Worm (Caenorhabditis elegans): ENCODE data around the gene Y61A9LA.4.

Y61A9LA.4 gene

ce11 chrV:4569999-4570627, 9.6 kb downstream of the Y61A9LA.4 start, which contains the start of gene sut-2:
sut-2 (minus strand) TSS chrV:4570049.
- TF ChIP-seq ceh-82 (tag; optimal IDR thresholded peaks at IDR 0.05) (peak in 1 of 3 experiments; percentile 8), unc-98 (GFP tag; IDR thresholded peaks at IDR 0.05) (no peak), irx-1 (tag; optimal IDR thresholded peaks at IDR 0.05) (no peak), nhr-71 (tag; optimal IDR thresholded peaks at IDR 0.05) (peak; percentile 56), blmp-1 (tag; optimal IDR thresholded peaks at IDR 0.05) (peak; percentile 83), nhr-85 (tag) (peak; percentile 40), F16B12.6 (tag; optimal IDR thresholded peaks at IDR 0.05) (peak; percentile 90), fkh-4 (tag; optimal IDR thresholded peaks at IDR 0.05; ENCODE audit: borderline replicate concordance) (no peak), ama-1 (optimal IDR thresholded peaks at IDR 0.05) (no peak), elt-2 (tag; optimal IDR thresholded peaks at IDR 0.05) (no peak), swsn-7 (tag; optimal IDR thresholded peaks at IDR 0.05) (peak; percentile 17), mep-1 (tag; optimal IDR thresholded peaks at IDR 0.05) (peak; percentile 78), mdl-1 (tag; optimal IDR thresholded peaks at IDR 0.05) (peak in 1 of 2 experiments; percentile 55), nhr-28 (tag; optimal IDR thresholded peaks at IDR 0.05) (no peak), mab-9 (GFP tag; IDR thresholded peaks at IDR 0.05) (no peak), Y116A8C.19 (tag; optimal IDR thresholded peaks at IDR 0.05; ENCODE audit: borderline replicate concordance) (no peak), efl-3 (GFP tag; optimal IDR thresholded peaks at IDR 0.05) (no peak), nhr-20 (tag; optimal IDR thresholded peaks at IDR 0.05) (peak; percentile 20), dpl-1 (GFP tag; optimal IDR thresholded peaks at IDR 0.05) (peak; percentile 42 to 57 (median 54)), lin-35 (GFP tag; optimal IDR thresholded peaks at IDR 0.05) (peak; percentile 39 to 62), fkh-8 (tag; optimal IDR thresholded peaks at IDR 0.05) (no peak), snu-23 (GFP tag; optimal IDR thresholded peaks at IDR 0.05) (peak; percentile 67), efl-1 (optimal IDR thresholded peaks at IDR 0.05) (peak; percentile 27 to 54), efl-1 (GFP tag; optimal IDR thresholded peaks at IDR 0.05 in 1 of 2) (peak; percentile 55 to 87), egl-13 (tag; optimal IDR thresholded peaks at IDR 0.05) (peak; percentile 22), aly-2 (tag; optimal IDR thresholded peaks at IDR 0.05) (peak; percentile 18), C34B4.2 (tag; optimal IDR thresholded peaks at IDR 0.05) (no peak), dsc-1 (tag; optimal IDR thresholded peaks at IDR 0.05) (peak; percentile 22), elt-3 (tag; optimal IDR thresholded peaks at IDR 0.05) (peak in 1 of 6 experiments; percentile 49), lsy-2 (tag; optimal IDR thresholded peaks at IDR 0.05) (peak; percentile 58 to 63), lin-39 (tag; optimal IDR thresholded peaks at IDR 0.05) (no peak), zip-4 (GFP tag; optimal IDR thresholded peaks at IDR 0.05) (no peak), ceh-90 (tag; optimal IDR thresholded peaks at IDR 0.05) (no peak), nhr-47 (tag; optimal IDR thresholded peaks at IDR 0.05) (peak; percentile 54), C16A3.4 (tag; optimal IDR thresholded peaks at IDR 0.05) (peak; percentile 33)

- TF ChIP-seq hpl-2 (GFP tag; optimal IDR thresholded peaks at IDR 0.05) (no peak), snu-23 (GFP tag; optimal IDR thresholded peaks at IDR 0.05) (no peak), sptf-1 (tag; optimal IDR thresholded peaks at IDR 0.05) (no peak), mep-1 (tag; optimal IDR thresholded peaks at IDR 0.05) (no peak), dpl-1 (GFP tag; optimal IDR thresholded peaks at IDR 0.05) (no peak), hlh-17 (GFP tag; optimal IDR thresholded peaks at IDR 0.05; ENCODE audit: borderline replicate concordance) (no peak)
These were observed 10.3 kb downstream of the Y61A9LA.4 start, which contains the start of gene Y61A9LA.3 for ce11 chrV:4570833-4571232. Y61A9LA.3 (plus strand) TSS chrV:4571133.

DNA sequence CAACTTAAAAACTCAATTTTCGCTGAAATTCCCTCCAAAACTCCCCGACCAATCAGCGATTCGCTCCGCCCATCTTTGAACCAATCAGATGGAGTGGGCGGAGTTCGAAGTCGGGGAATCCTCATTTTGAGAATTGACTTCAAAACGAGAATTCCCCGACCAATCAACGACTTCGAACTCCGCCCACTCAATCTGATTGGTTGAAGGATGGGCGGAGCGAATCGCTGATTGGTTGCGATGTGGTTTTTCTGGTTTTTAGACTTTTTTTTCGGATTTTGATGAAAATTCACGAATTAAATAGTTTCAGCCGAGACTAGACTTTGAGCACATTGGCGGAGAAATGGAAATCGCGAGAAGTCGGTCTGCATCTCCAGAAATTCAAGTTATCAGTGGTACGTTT, 11.5 kb downstream of the Y61A9LA.4 start:
- TF ChIP-seq nhr-76 (tag; optimal IDR thresholded peaks at IDR 0.05) = no peak
- no peak for TF ChIP-seq pqm-1 (tag; optimal IDR thresholded peaks at IDR 0.05)
- TF ChIP-seq ztf-4 (tag; optimal IDR thresholded peaks at IDR 0.05) = no peak
- no peak for TF ChIP-seq unc-86 (tag; optimal IDR thresholded peaks at IDR 0.05)
- TF ChIP-seq pag-3 (tag; optimal IDR thresholded peaks at IDR 0.05; ENCODE audit: borderline replicate concordance, insufficient read depth) = no peak
- no peak for TF ChIP-seq hlh-17 (GFP tag; optimal IDR thresholded peaks at IDR 0.05; ENCODE audit: borderline replicate concordance)
- no peak for TF ChIP-seq isw-1 (GFP tag; IDR thresholded peaks at IDR 0.05)
- TF ChIP-seq nhr-90 (tag; optimal IDR thresholded peaks at IDR 0.05; ENCODE audit: poor library complexity) = no peak
- TF ChIP-seq fkh-4 (tag; optimal IDR thresholded peaks at IDR 0.05; ENCODE audit: borderline replicate concordance) = no peak
